Worm (Caenorhabditis elegans) whole organism, L4/young adult: ENCODE data around the gene anat-1.

Experiments
- W03F9.2 ChIP-seq: fragments of 150-350 bp; optimal IDR thresholded peaks from 2 replicates; lab custom pipeline; 2014; ENCODE audit warnings: missing biosample characterization, missing genetic modification characterization
- dao-5 ChIP-seq: sonication (generic microtip); optimal IDR thresholded peaks from 2 replicates; lab custom pipeline; 2016; ENCODE audit warnings: missing genotype, missing genetic modification characterization, moderate library complexity, missing compliant biosample characterization
- him-1 ChIP-seq: sonication (generic microtip); optimal IDR thresholded peaks from 2 replicates; lab custom pipeline; 2016; ENCODE audit warnings: missing genotype, missing genetic modification reagents, missing genetic modification characterization, missing compliant biosample characterization

- no peak for TF ChIP-seq him-1
- no peak for TF ChIP-seq dao-5 (tag; lab: Kevin White, UChicago)
- TF ChIP-seq W03F9.2 = no peak
These were observed 6.5 kb downstream of the anat-1 start for ce11 chrIV:6777156-6777555.
